Fruit fly (Drosophila melanogaster) whole organism, embryonic: Measurements from ENCODE around the gene eIF4E5.

Experiments
- Aef1 ChIP-seq: fragments of 200-800 bp; sonication (Bioruptor generic); IDR thresholded peaks from 3 replicates; pipeline ENCODE4 v1.3.6; 2022; ENCODE audit warnings: missing biosample characterization, missing genetic modification characterization
- C15 ChIP-seq: fragments of 200-800 bp; sonication (Bioruptor generic); IDR thresholded peaks from 3 replicates; pipeline ENCODE4 v1.3.6; 2022; ENCODE audit warnings: missing biosample characterization, missing genetic modification characterization
- CG11093 ChIP-seq: fragments of 200-800 bp; sonication (Bioruptor generic); IDR thresholded peaks from 3 replicates; pipeline ENCODE4 v1.3.6; 2022; ENCODE audit warnings: missing biosample characterization, missing genetic modification characterization
- CG11504 ChIP-seq: fragments of 200-800 bp; sonication (Bioruptor generic); optimal IDR thresholded peaks from 3 replicates; lab custom pipeline; 2019; ENCODE audit warnings: missing biosample characterization, mild to moderate bottlenecking, missing genetic modification characterization, moderate library complexity
- CG1233 ChIP-seq: fragments of 200-800 bp; sonication (Bioruptor generic); optimal IDR thresholded peaks from 4 replicates; lab custom pipeline; 2018; ENCODE audit warnings: missing biosample characterization, mild to moderate bottlenecking, missing genetic modification characterization
- CG13296 ChIP-seq: fragments of 200-800 bp; sonication (Bioruptor generic); optimal IDR thresholded peaks from 3 replicates; lab custom pipeline; 2018; ENCODE audit warnings: missing biosample characterization, mild to moderate bottlenecking, missing genetic modification characterization
- CG13775 ChIP-seq: fragments of 200-800 bp; sonication (Bioruptor generic); optimal IDR thresholded peaks from 3 replicates; lab custom pipeline; 2017; ENCODE audit warnings: missing biosample characterization, mild to moderate bottlenecking, missing genetic modification characterization
- CG1647 ChIP-seq: fragments of 200-800 bp; sonication (Bioruptor generic); optimal IDR thresholded peaks from 3 replicates; lab custom pipeline; 2016; ENCODE audit warnings: missing biosample characterization, missing genetic modification characterization
- CG17328 ChIP-seq: fragments of 200-800 bp; sonication (Bioruptor generic); IDR thresholded peaks from 2 replicates; pipeline ENCODE4 v1.3.6; 2022; ENCODE audit warnings: missing biosample characterization, missing genetic modification characterization
- CG17568 ChIP-seq: fragments of 200-800 bp; sonication (Bioruptor generic); optimal IDR thresholded peaks from 2 replicates; lab custom pipeline; 2018; ENCODE audit warnings: missing biosample characterization, mild to moderate bottlenecking, missing genetic modification characterization, moderate library complexity
- CG17912 ChIP-seq: fragments of 200-800 bp; sonication (Bioruptor generic); optimal IDR thresholded peaks from 2 replicates; lab custom pipeline; 2018; ENCODE audit warnings: missing biosample characterization, mild to moderate bottlenecking, missing genetic modification characterization
- CG1832 ChIP-seq: fragments of 200-800 bp; sonication (Bioruptor generic); optimal IDR thresholded peaks from 2 replicates; lab custom pipeline; 2017; ENCODE audit warnings: missing biosample characterization, mild to moderate bottlenecking, missing genetic modification characterization, inconsistent platforms
- CG18599 ChIP-seq: fragments of 200-800 bp; sonication (Bioruptor generic); optimal IDR thresholded peaks from 3 replicates; lab custom pipeline; 2017; ENCODE audit warnings: missing biosample characterization, missing genetic modification characterization, mild to moderate bottlenecking, moderate library complexity, missing genetic modification reagents
- CG2120 ChIP-seq: fragments of 200-800 bp; sonication (Bioruptor generic); optimal IDR thresholded peaks from 3 replicates; lab custom pipeline; 2016; ENCODE audit warnings: missing biosample characterization, missing genetic modification characterization
- CG2202 ChIP-seq: fragments of 200-800 bp; sonication (Bioruptor generic); optimal IDR thresholded peaks from 2 replicates; lab custom pipeline; 2018; ENCODE audit warnings: missing biosample characterization, mild to moderate bottlenecking, missing genetic modification characterization
- CG2678 ChIP-seq: fragments of 200-800 bp; sonication (Bioruptor generic); optimal IDR thresholded peaks from 3 replicates; lab custom pipeline; 2019; ENCODE audit warnings: missing biosample characterization, mild to moderate bottlenecking, missing genetic modification characterization, moderate library complexity
- CG3847 ChIP-seq: fragments of 200-800 bp; sonication (Bioruptor generic); IDR thresholded peaks from 2 replicates; pipeline ENCODE4 v1.3.6; 2022; ENCODE audit warnings: missing biosample characterization, missing genetic modification characterization
- CG4424 ChIP-seq: fragments of 200-800 bp; sonication (Bioruptor generic); optimal IDR thresholded peaks from 3 replicates; lab custom pipeline; 2016; ENCODE audit warnings: missing biosample characterization, missing genetic modification characterization
- CG4730 ChIP-seq: fragments of 200-800 bp; sonication (Bioruptor generic); IDR thresholded peaks from 2 replicates; pipeline ENCODE4 v1.3.6; 2022; ENCODE audit warnings: missing biosample characterization, missing genetic modification characterization
- CG5953 ChIP-seq: fragments of 200-800 bp; sonication (Bioruptor generic); IDR thresholded peaks from 2 replicates; pipeline ENCODE4 v1.3.6; 2022; ENCODE audit warnings: missing biosample characterization, missing genetic modification characterization
- CG8290 ChIP-seq, 3 experiments: fragments of 200-800 bp; sonication (Bioruptor generic); optimal IDR thresholded peaks; 2 replicates each; lab custom pipeline; 2016 to 2019; ENCODE audit warnings: missing biosample characterization in 3 of 3, missing genetic modification characterization in 3 of 3, mild to moderate bottlenecking in 2 of 3, moderate library complexity in 1 of 3
- CG9932 ChIP-seq: fragments of 200-800 bp; sonication (Bioruptor generic); IDR thresholded peaks from 2 replicates; pipeline ENCODE4 v1.3.6; 2022; ENCODE audit warnings: missing biosample characterization, missing genetic modification characterization
- Fer2 ChIP-seq: fragments of 200-800 bp; sonication (Bioruptor generic); optimal IDR thresholded peaks from 2 replicates; lab custom pipeline; 2018; ENCODE audit warnings: missing biosample characterization, mild to moderate bottlenecking, missing genetic modification characterization, moderate library complexity
- Hand ChIP-seq: fragments of 200-800 bp; sonication (Bioruptor generic); optimal IDR thresholded peaks from 2 replicates; lab custom pipeline; 2017; ENCODE audit warnings: mild to moderate bottlenecking, missing biosample characterization, missing genetic modification reagents, missing genetic modification characterization
- Hr3 ChIP-seq: fragments of 200-800 bp; sonication (Bioruptor generic); optimal IDR thresholded peaks from 3 replicates; lab custom pipeline; 2016; ENCODE audit warnings: missing biosample characterization, missing genetic modification characterization
- Myb ChIP-seq: fragments of 200-800 bp; sonication (Bioruptor generic); optimal IDR thresholded peaks from 2 replicates; lab custom pipeline; 2016; ENCODE audit warnings: missing biosample characterization, missing genetic modification characterization
- Nf-YC ChIP-seq: fragments of 200-800 bp; optimal IDR thresholded peaks from 3 replicates; lab custom pipeline; 2019; ENCODE audit warnings: missing biosample characterization, mild to moderate bottlenecking, missing genetic modification characterization, moderate library complexity
- NfI ChIP-seq: fragments of 200-800 bp; sonication (Bioruptor generic); optimal IDR thresholded peaks from 3 replicates; lab custom pipeline; 2018; ENCODE audit warnings: missing biosample characterization, mild to moderate bottlenecking, missing genetic modification characterization, moderate library complexity
- Oaz ChIP-seq: fragments of 200-800 bp; sonication (Bioruptor generic); IDR thresholded peaks from 2 replicates; pipeline ENCODE4 v1.3.6; 2022; ENCODE audit warnings: missing biosample characterization, missing genetic modification characterization
- PHDP ChIP-seq: fragments of 200-800 bp; sonication (Bioruptor generic); optimal IDR thresholded peaks from 3 replicates; lab custom pipeline; 2018; ENCODE audit warnings: missing biosample characterization, mild to moderate bottlenecking, missing genetic modification characterization, moderate library complexity
- Ptx1 ChIP-seq: fragments of 200-800 bp; sonication (Bioruptor generic); IDR thresholded peaks from 2 replicates; pipeline ENCODE4 v1.3.6; 2022; ENCODE audit warnings: missing biosample characterization, missing genetic modification characterization
- Rfx ChIP-seq: fragments of 200-800 bp; sonication (Bioruptor generic); IDR thresholded peaks from 2 replicates; pipeline ENCODE4 v1.3.6; 2022; ENCODE audit warnings: missing biosample characterization, missing genetic modification characterization
- TFAM ChIP-seq: fragments of 200-800 bp; sonication (Bioruptor generic); optimal IDR thresholded peaks from 2 replicates; lab custom pipeline; 2017; ENCODE audit warnings: missing biosample characterization, missing genetic modification characterization, inconsistent platforms
- Taf1 ChIP-seq: fragments of 200-800 bp; sonication (Bioruptor generic); IDR thresholded peaks from 2 replicates; pipeline ENCODE4 v1.3.6; 2022; ENCODE audit warnings: missing biosample characterization, missing genetic modification characterization
- Usf ChIP-seq: fragments of 200-800 bp; sonication (Bioruptor generic); optimal IDR thresholded peaks from 2 replicates; lab custom pipeline; 2017; ENCODE audit warnings: missing genotype, missing biosample characterization, missing genetic modification characterization
- ap ChIP-seq: fragments of 200-800 bp; sonication (Bioruptor generic); IDR thresholded peaks from 2 replicates; pipeline ENCODE4 v1.3.6; 2022; ENCODE audit warnings: missing biosample characterization, missing genetic modification characterization
- croc ChIP-seq: fragments of 200-800 bp; sonication (Bioruptor generic); conservative IDR thresholded peaks from 3 replicates; pipeline ENCODE4 v1.3.6; 2022; ENCODE audit warnings: missing biosample characterization, missing genetic modification characterization
- dati ChIP-seq: fragments of 200-800 bp; sonication (Bioruptor generic); IDR thresholded peaks from 2 replicates; pipeline ENCODE4 v1.3.6; 2022; ENCODE audit warnings: missing biosample characterization, missing genetic modification characterization
- dimm ChIP-seq: fragments of 200-800 bp; sonication (Bioruptor generic); IDR thresholded peaks from 2 replicates; pipeline ENCODE4 v1.3.6; 2022; ENCODE audit warnings: missing biosample characterization, missing genetic modification characterization
- en ChIP-seq: fragments of 200-800 bp; sonication (Bioruptor generic); optimal IDR thresholded peaks from 2 replicates; lab custom pipeline; 2016; ENCODE audit warnings: missing biosample characterization, missing genetic modification characterization
- eyg ChIP-seq: fragments of 200-800 bp; sonication (Bioruptor generic); optimal IDR thresholded peaks from 3 replicates; lab custom pipeline; 2016; ENCODE audit warnings: missing biosample characterization, missing genetic modification characterization
- gce ChIP-seq: fragments of 200-800 bp; sonication (Bioruptor generic); IDR thresholded peaks from 3 replicates; pipeline ENCODE4 v1.3.6; 2022; ENCODE audit warnings: missing biosample characterization, missing genetic modification characterization
- grau ChIP-seq: fragments of 200-800 bp; optimal IDR thresholded peaks from 3 replicates; lab custom pipeline; 2019; ENCODE audit warnings: missing biosample characterization, mild to moderate bottlenecking, missing genetic modification characterization, moderate library complexity
- gsb ChIP-seq: fragments of 200-800 bp; sonication (Bioruptor generic); IDR thresholded peaks from 2 replicates; pipeline ENCODE4 v1.3.6; 2022; ENCODE audit warnings: missing biosample characterization, missing genetic modification characterization
- klu ChIP-seq: fragments of 200-800 bp; sonication (Bioruptor generic); IDR thresholded peaks from 2 replicates; pipeline ENCODE4 v1.3.6; 2022; ENCODE audit warnings: missing biosample characterization, missing genetic modification characterization
- pum ChIP-seq: fragments of 200-800 bp; sonication (Bioruptor generic); optimal IDR thresholded peaks from 2 replicates; lab custom pipeline; 2016; ENCODE audit warnings: missing biosample characterization, missing genetic modification characterization
- ranshi ChIP-seq: fragments of 200-800 bp; sonication (Bioruptor generic); IDR thresholded peaks from 2 replicates; pipeline ENCODE4 v1.3.6; 2022; ENCODE audit warnings: missing biosample characterization, missing genetic modification characterization
- tgo ChIP-seq: fragments of 200-800 bp; sonication (Bioruptor generic); IDR thresholded peaks from 3 replicates; pipeline ENCODE4 v1.3.6; 2022; ENCODE audit warnings: missing biosample characterization, missing genetic modification characterization
- vvl ChIP-seq: fragments of 200-800 bp; sonication (Bioruptor generic); IDR thresholded peaks from 2 replicates; pipeline ENCODE4 v1.3.6; 2022; ENCODE audit warnings: missing biosample characterization, missing genetic modification characterization
- zen2 ChIP-seq: fragments of 200-800 bp; sonication (Bioruptor generic); IDR thresholded peaks from 3 replicates; pipeline ENCODE4 v1.3.6; 2022; ENCODE audit warnings: missing biosample characterization, missing genetic modification characterization; ENCODE audit not compliant: partially characterized antibody

eIF4E5 gene

dm6 chr3L:7863766-7864305 is 30.8 kb upstream of the eIF4E5 start (continued):
- TF ChIP-seq CG18599 (GFP tag; lab: Kevin White, UChicago) (peak; percentile 84), Aef1 (peak; percentile 75), grau (peak; percentile 81), NfI (peak; percentile 47), pum (no peak), Rfx (GFP tag; lab: Robert Waterston, UW) (peak; percentile 88), CG1233 (GFP tag; lab: Kevin White, UChicago) (peak; percentile 43), Taf1 (GFP tag; lab: Robert Waterston, UW) (peak; percentile 62; the same call in 1 of the 2 replicates), Ptx1 (GFP tag; lab: Robert Waterston, UW) (peak; percentile 87), eyg (no peak), CG1832 (GFP tag; lab: Kevin White, UChicago) (no peak), CG4424 (GFP tag; lab: Kevin White, UChicago) (peak; percentile 18), CG2678 (tag; lab: Kevin White, UChicago) (peak; percentile 88), Hand (peak; percentile 71), dimm (GFP tag; lab: Robert Waterston, UW) (no peak), PHDP (tag; lab: Kevin White, UChicago) (peak; percentile 76), CG13296 (GFP tag; lab: Kevin White, UChicago) (peak; percentile 64), Myb (GFP tag; lab: Kevin White, UChicago) (peak; percentile 6), CG2202 (no peak), gce (GFP tag; lab: Robert Waterston, UW) (no peak), ap (GFP tag; lab: Robert Waterston, UW) (0 out of 2 replicates have a peak, but pooled peaks have one; percentile 24), CG3847 (peak; percentile 90), CG17912 (GFP tag; lab: Kevin White, UChicago) (no peak), klu (GFP tag; lab: Robert Waterston, UW) (peak; percentile 87), tgo (GFP tag; lab: Robert Waterston, UW) (peak; percentile 82), Fer2 (tag; lab: Kevin White, UChicago) (peak; percentile 31), TFAM (no peak), C15 (GFP tag; lab: Robert Waterston, UW) (peak; percentile 51; the same call in 1 of the 3 replicates), CG13775 (GFP tag; lab: Kevin White, UChicago) (peak; percentile 49), zen2 (GFP tag; lab: Robert Waterston, UW) (no peak), Hr3 (GFP tag; lab: Kevin White, UChicago) (peak; percentile 52), CG9932 (GFP tag; lab: Robert Waterston, UW) (peak; percentile 85), dati (GFP tag; lab: Robert Waterston, UW) (no peak), en (no peak), vvl (peak; percentile 28; the same call in 1 of the 2 replicates), CG17568 (GFP tag; lab: Kevin White, UChicago) (peak; percentile 44), Usf (GFP tag; lab: Kevin White, UChicago) (peak; percentile 51), gsb (peak; percentile 62), croc (peak; percentile 24; the same call in 1 of the 3 replicates), Oaz (GFP tag; lab: Robert Waterston, UW) (0 out of 2 replicates have a peak, but pooled peaks have one; percentile 4), Nf-YC (tag; lab: Kevin White, UChicago) (peak; percentile 50), CG1647 (GFP tag; lab: Kevin White, UChicago) (no peak), CG5953 (GFP tag; lab: Robert Waterston, UW) (no peak), CG4730 (GFP tag; lab: Robert Waterston, UW) (peak; percentile 63), CG11093 (0 out of 3 replicates have a peak, but pooled peaks have one; percentile 42), CG2120 (GFP tag; lab: Kevin White, UChicago) (peak; percentile 87), CG11504 (tag; lab: Kevin White, UChicago) (peak; percentile 77), CG17328 (peak; percentile 27), CG8290 (GFP tag; optimal IDR thresholded peaks at IDR 0.05; lab: Kevin White, UChicago) (no peak), CG8290 (tag; optimal IDR thresholded peaks at IDR 0.05; lab: Kevin White, UChicago) (peak in 1 of 2 experiments; percentile 21), ranshi (0 out of 2 replicates have a peak, but pooled peaks have one; percentile 68)
